Worm (Caenorhabditis elegans) whole organism, L3 larva: ENCODE data around the gene ztf-14.

Experiments used
- fos-1 ChIP-seq: fragments of 150-350 bp; optimal IDR thresholded peaks from 2 replicates; lab custom pipeline; 2014; ENCODE audit warnings: missing biosample characterization, missing genetic modification characterization
- nhr-28 ChIP-seq: fragments of 150-350 bp; optimal IDR thresholded peaks from 2 replicates; lab custom pipeline; 2014; ENCODE audit warnings: missing biosample characterization, missing genetic modification characterization
- ztf-4 ChIP-seq: fragments of 150-350 bp; optimal IDR thresholded peaks from 2 replicates; lab custom pipeline; 2014; ENCODE audit warnings: missing biosample characterization, missing genetic modification characterization

- TF ChIP-seq nhr-28 (no peak), ztf-4 (tag; lab: Kevin White, UChicago) (no peak), fos-1 (tag; lab: Kevin White, UChicago) (no peak)
Measured at ce11 chrX:14512817-14513216, 16.9 kb downstream of the ztf-14 start, which contains the start of gene fbxa-141.
